Fruit fly (Drosophila melanogaster): Measurements from ENCODE around the gene CG13102.

The CG13102 gene

dm6 chr2L:8997285-8997684 lies 14.7 kb upstream of the CG13102 start, which contains the start of the genes alien and CG18661 (continued):
- peak; percentile 88 for TF ChIP-seq CG31441 (GFP tag; IDR thresholded peaks at IDR 0.05)
- peak; percentile 90 for TF ChIP-seq CG11504 (tag; optimal IDR thresholded peaks at IDR 0.05)
- no peak for TF ChIP-seq CG7963 (GFP tag; IDR thresholded peaks at IDR 0.05; ENCODE audit: partially characterized antibody)
- peak; percentile 55; the same call in 1 of the 2 replicates for TF ChIP-seq CG43689 (GFP tag; IDR thresholded peaks at IDR 0.05)
- TF ChIP-seq dpn (GFP tag; optimal IDR thresholded peaks at IDR 0.05): peak; percentile 93 to 96
- no peak for TF ChIP-seq pfk (GFP tag; optimal IDR thresholded peaks at IDR 0.05)
- TF ChIP-seq B-H2 (GFP tag; optimal IDR thresholded peaks at IDR 0.05): peak; percentile 48
- peak; percentile 55 for TF ChIP-seq CG3163 (GFP tag; optimal IDR thresholded peaks at IDR 0.05)
- TF ChIP-seq pum (GFP tag; optimal IDR thresholded peaks at IDR 0.05): peak; percentile 95
- TF ChIP-seq lov (optimal IDR thresholded peaks at IDR 0.05): no peak
- TF ChIP-seq lov (GFP tag; IDR thresholded peaks at IDR 0.05): peak; percentile 85
- TF ChIP-seq CG12744 (GFP tag; optimal IDR thresholded peaks at IDR 0.05): peak; percentile 91
- peak; percentile 98 for TF ChIP-seq slbo (GFP tag; IDR thresholded peaks at IDR 0.05)
- peak; percentile 66 for TF ChIP-seq CG7357 (GFP tag; IDR thresholded peaks at IDR 0.05)
- TF ChIP-seq ftz-f1 (GFP tag; optimal IDR thresholded peaks at IDR 0.05): peak; percentile 14
- TF ChIP-seq CG12659 (GFP tag; optimal IDR thresholded peaks at IDR 0.05): peak; percentile 82
- TF ChIP-seq CG30020 (tag; optimal IDR thresholded peaks at IDR 0.05): peak; percentile 61
- TF ChIP-seq corto (GFP tag; optimal IDR thresholded peaks at IDR 0.05): no peak
- TF ChIP-seq CG12299 (tag; optimal IDR thresholded peaks at IDR 0.05): peak; percentile 65
- peak; percentile 53 for TF ChIP-seq hkb (optimal IDR thresholded peaks at IDR 0.05)
- peak; percentile 88 for TF ChIP-seq hkb (GFP tag; IDR thresholded peaks at IDR 0.05)
- TF ChIP-seq kay (GFP tag; optimal IDR thresholded peaks at IDR 0.05): peak; percentile 96
- TF ChIP-seq CG17385 (GFP tag; optimal IDR thresholded peaks at IDR 0.05): peak; percentile 34
- no peak for TF ChIP-seq pan (optimal IDR thresholded peaks at IDR 0.05)
- peak in 1 of 2 experiments; percentile 83 for TF ChIP-seq pan (GFP tag; optimal IDR thresholded peaks at IDR 0.05 in 1 of 2, IDR thresholded peaks at IDR 0.05 in 1 of 2)
- TF ChIP-seq gt (GFP tag; IDR thresholded peaks at IDR 0.05): peak; percentile 49; the same call in 1 of the 2 replicates
- TF ChIP-seq hb (GFP tag; IDR thresholded peaks at IDR 0.05; ENCODE audit: partially characterized antibody): no peak
- peak; percentile 89 for TF ChIP-seq onecut (GFP tag; IDR thresholded peaks at IDR 0.05)
- no peak for TF ChIP-seq Hr39 (optimal IDR thresholded peaks at IDR 0.05)
- peak; percentile 60 for TF ChIP-seq stc (GFP tag; IDR thresholded peaks at IDR 0.05)
- TF ChIP-seq H15 (GFP tag; IDR thresholded peaks at IDR 0.05): peak; percentile 85; the same call in 2 of the 3 replicates
- peak; percentile 68 for TF ChIP-seq Usf (GFP tag; optimal IDR thresholded peaks at IDR 0.05)
- TF ChIP-seq ken (GFP tag; IDR thresholded peaks at IDR 0.05): peak; percentile 91
- peak; percentile 61 for TF ChIP-seq CG2678 (tag; optimal IDR thresholded peaks at IDR 0.05)
- peak; percentile 57 for TF ChIP-seq unc-4 (GFP tag; IDR thresholded peaks at IDR 0.05; ENCODE audit: partially characterized antibody)
- no peak for TF ChIP-seq CG8359 (GFP tag; optimal IDR thresholded peaks at IDR 0.05; ENCODE audit: borderline replicate concordance)
- peak; percentile 40; the same call in 1 of the 2 replicates for TF ChIP-seq Bgb (GFP tag; IDR thresholded peaks at IDR 0.05; ENCODE audit: partially characterized antibody)
- TF ChIP-seq CG30431 (GFP tag; optimal IDR thresholded peaks at IDR 0.05): peak; percentile 48
- TF ChIP-seq unpg (GFP tag; optimal IDR thresholded peaks at IDR 0.05): peak; percentile 70
- TF ChIP-seq tll (GFP tag; optimal IDR thresholded peaks at IDR 0.05): peak in 1 of 2 experiments; percentile 17
- peak; percentile 91 for TF ChIP-seq p53 (GFP tag; optimal IDR thresholded peaks at IDR 0.05)
- peak; percentile 90 for TF ChIP-seq CG2120 (GFP tag; optimal IDR thresholded peaks at IDR 0.05)
- no peak for TF ChIP-seq cg (GFP tag; optimal IDR thresholded peaks at IDR 0.05)
- peak; percentile 91 for TF ChIP-seq lmd (GFP tag; IDR thresholded peaks at IDR 0.05)
- no peak for TF ChIP-seq usp (GFP tag; optimal IDR thresholded peaks at IDR 0.05)
- TF ChIP-seq run (tag; optimal IDR thresholded peaks at IDR 0.05): peak; percentile 54
- peak; percentile 53 for TF ChIP-seq CG12219 (GFP tag; optimal IDR thresholded peaks at IDR 0.05)
- peak; percentile 72 for TF ChIP-seq CG10462 (GFP tag; optimal IDR thresholded peaks at IDR 0.05)
- TF ChIP-seq Vsx1 (GFP tag; optimal IDR thresholded peaks at IDR 0.05): no peak
- peak; percentile 67 for TF ChIP-seq CG18599 (GFP tag; optimal IDR thresholded peaks at IDR 0.05)
- peak; percentile 30 for TF ChIP-seq gcm (GFP tag; optimal IDR thresholded peaks at IDR 0.05)
